Worm (Caenorhabditis elegans): ENCODE measurements around the gene ttr-50.

ttr-50 gene

DNA sequence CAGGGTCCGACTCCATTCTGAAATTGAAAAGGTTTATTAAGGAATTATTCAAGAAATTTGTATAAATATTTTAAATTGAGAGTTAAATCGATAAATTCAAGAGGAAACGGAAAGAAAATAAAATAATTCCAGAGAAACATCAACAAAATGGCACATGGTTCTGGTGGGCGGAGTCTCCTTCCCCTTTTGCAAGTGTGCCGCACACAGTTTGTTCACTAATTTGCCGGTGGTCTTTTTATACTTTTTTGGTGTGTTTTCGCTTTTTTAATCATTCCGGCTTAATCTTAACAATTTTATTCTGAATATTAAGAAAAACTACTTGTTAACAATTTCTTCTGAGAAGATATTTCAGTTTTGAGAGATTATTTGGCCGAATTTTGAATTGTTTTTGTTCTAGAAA is 35.9 kb downstream of the ttr-50 start, which contains the start of the genes ragc-1 and Y24F12A.1:
ragc-1 (minus strand) TSS at position 25 of the 400 bp plus-strand sequence.
Y24F12A.1 (plus strand) TSS at position 346 of the 400 bp plus-strand sequence.
- peak; percentile 69 for TF ChIP-seq ceh-43 (GFP tag; optimal IDR thresholded peaks at IDR 0.05)
- peak; percentile 19 for TF ChIP-seq unc-120 (tag; optimal IDR thresholded peaks at IDR 0.05; ENCODE audit: poor library complexity, severe bottlenecking)
- no peak for TF ChIP-seq nhr-76 (tag; optimal IDR thresholded peaks at IDR 0.05)
- peak; percentile 75 for TF ChIP-seq mep-1 (tag; optimal IDR thresholded peaks at IDR 0.05)
- peak; percentile 57 for TF ChIP-seq M03D4.4 (tag; optimal IDR thresholded peaks at IDR 0.05)
- TF ChIP-seq sptf-1 (tag; optimal IDR thresholded peaks at IDR 0.05) = peak; percentile 58
- TF ChIP-seq nhr-28 (tag; optimal IDR thresholded peaks at IDR 0.05) = no peak
- peak; percentile 12 for TF ChIP-seq nhr-237 (tag; optimal IDR thresholded peaks at IDR 0.05)
- no peak for TF ChIP-seq blmp-1 (tag; optimal IDR thresholded peaks at IDR 0.05)
- TF ChIP-seq nhr-12 (tag; optimal IDR thresholded peaks at IDR 0.05) = no peak
- TF ChIP-seq pha-4 (tag; optimal IDR thresholded peaks at IDR 0.05) = peak; percentile 36
- peak; percentile 40 for TF ChIP-seq ces-1 (GFP tag; optimal IDR thresholded peaks at IDR 0.05)
- no peak for TF ChIP-seq lin-13 (tag; optimal IDR thresholded peaks at IDR 0.05)
- no peak for TF ChIP-seq unc-39 (tag; optimal IDR thresholded peaks at IDR 0.05)
- no peak for TF ChIP-seq mls-2 (tag; optimal IDR thresholded peaks at IDR 0.05)
- peak; percentile 17 for TF ChIP-seq elt-1 (tag; optimal IDR thresholded peaks at IDR 0.05; ENCODE audit: borderline replicate concordance, insufficient read depth)
- TF ChIP-seq ceh-39 (tag; optimal IDR thresholded peaks at IDR 0.05) = no peak
- TF ChIP-seq ceh-83 (GFP tag; optimal IDR thresholded peaks at IDR 0.05) = no peak
- TF ChIP-seq bed-3 (GFP tag; optimal IDR thresholded peaks at IDR 0.05) = peak; percentile 42
- TF ChIP-seq drap-1 (GFP tag; optimal IDR thresholded peaks at IDR 0.05) = no peak
- peak; percentile 10 for TF ChIP-seq flh-1 (GFP tag; optimal IDR thresholded peaks at IDR 0.05)
- TF ChIP-seq lsy-2 (tag; optimal IDR thresholded peaks at IDR 0.05) = peak; percentile 42
- peak; percentile 39 for TF ChIP-seq sem-2 (GFP tag; optimal IDR thresholded peaks at IDR 0.05)
- no peak for TF ChIP-seq ztf-11 (tag; optimal IDR thresholded peaks at IDR 0.05)
- TF ChIP-seq hlh-1 (tag; optimal IDR thresholded peaks at IDR 0.05) = peak; percentile 71
- TF ChIP-seq unc-62 (GFP tag; optimal IDR thresholded peaks at IDR 0.05) = no peak

DNA sequence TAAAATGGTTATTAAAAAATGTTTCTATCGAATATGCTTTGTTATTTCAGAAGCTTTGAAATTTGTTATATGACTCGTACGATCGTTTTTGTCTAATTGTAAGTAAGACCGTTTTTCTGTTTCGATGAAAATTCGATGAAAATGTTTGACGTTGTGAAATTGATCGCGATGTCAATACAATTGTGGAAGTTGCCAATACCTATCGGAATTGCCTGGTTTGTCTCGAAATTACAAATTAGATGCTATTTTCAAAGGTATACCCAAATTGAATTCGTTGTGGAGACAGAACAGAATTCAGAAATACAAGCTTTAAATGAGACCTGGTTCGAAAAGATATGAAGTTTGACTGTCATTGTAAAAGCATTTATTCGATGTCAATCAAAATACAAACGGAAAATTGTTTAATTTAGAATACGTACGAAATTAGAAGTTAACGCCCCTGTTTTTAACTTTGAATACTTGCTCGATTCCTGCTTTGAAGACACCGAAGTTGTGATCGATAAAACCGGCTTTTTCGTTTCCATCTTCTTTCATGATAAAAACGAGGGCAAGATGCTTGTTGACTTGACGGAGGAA is 37.5 kb downstream of the ttr-50 start:
- TF ChIP-seq unc-39 (tag; optimal IDR thresholded peaks at IDR 0.05) (no peak), elt-1 (tag; optimal IDR thresholded peaks at IDR 0.05; ENCODE audit: borderline replicate concordance, insufficient read depth) (no peak), unc-62 (GFP tag; optimal IDR thresholded peaks at IDR 0.05) (no peak), mab-5 (tag; optimal IDR thresholded peaks at IDR 0.05) (no peak), nhr-28 (tag; optimal IDR thresholded peaks at IDR 0.05) (no peak), flh-1 (GFP tag; optimal IDR thresholded peaks at IDR 0.05) (no peak), nhr-2 (tag; optimal IDR thresholded peaks at IDR 0.05) (no peak), lin-32 (GFP tag; optimal IDR thresholded peaks at IDR 0.05) (no peak), nhr-76 (tag; optimal IDR thresholded peaks at IDR 0.05) (no peak), ces-1 (GFP tag; optimal IDR thresholded peaks at IDR 0.05) (no peak), zip-8 (tag; optimal IDR thresholded peaks at IDR 0.05) (no peak), hlh-1 (tag; optimal IDR thresholded peaks at IDR 0.05) (no peak), lin-13 (tag; optimal IDR thresholded peaks at IDR 0.05) (no peak)

DNA sequence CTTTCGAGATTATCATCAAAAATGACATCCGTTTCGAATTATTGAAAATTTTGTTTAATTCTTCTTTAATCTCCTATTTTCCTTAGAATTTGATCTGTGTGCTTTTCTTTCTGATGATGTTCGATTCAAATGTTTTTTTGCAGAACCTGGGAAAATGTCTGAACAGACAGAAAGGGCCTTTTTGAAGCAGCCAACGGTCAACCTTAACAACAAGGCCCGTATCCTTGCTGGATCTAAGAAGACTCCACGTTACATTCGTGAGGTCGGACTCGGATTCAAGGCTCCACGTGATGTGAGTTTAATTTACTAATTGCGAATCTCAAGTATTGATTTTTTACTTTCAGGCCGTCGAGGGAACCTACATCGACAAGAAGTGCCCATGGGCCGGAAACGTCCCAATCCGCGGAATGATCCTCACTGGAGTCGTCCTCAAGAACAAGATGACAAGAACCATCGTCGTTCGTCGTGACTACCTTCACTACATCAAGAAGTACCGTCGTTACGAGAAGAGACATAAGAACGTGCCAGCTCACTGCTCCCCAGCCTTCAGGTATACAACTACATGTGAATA is 38.2 kb downstream of the ttr-50 start, which contains the start of gene rps-11:
rps-11 (plus strand) TSS at position 144 of the 571 bp plus-strand sequence.
- TF ChIP-seq nhr-28 (tag; optimal IDR thresholded peaks at IDR 0.05) = no peak
- no peak for TF ChIP-seq flh-1 (GFP tag; optimal IDR thresholded peaks at IDR 0.05)
- TF ChIP-seq sptf-1 (tag; optimal IDR thresholded peaks at IDR 0.05) = no peak
- TF ChIP-seq unc-120 (tag; optimal IDR thresholded peaks at IDR 0.05; ENCODE audit: poor library complexity, severe bottlenecking) = no peak
- no peak for TF ChIP-seq unc-39 (tag; optimal IDR thresholded peaks at IDR 0.05)
- TF ChIP-seq unc-62 (GFP tag; optimal IDR thresholded peaks at IDR 0.05) = no peak
- TF ChIP-seq elt-1 (tag; optimal IDR thresholded peaks at IDR 0.05; ENCODE audit: borderline replicate concordance, insufficient read depth) = no peak
- no peak for TF ChIP-seq ztf-11 (tag; optimal IDR thresholded peaks at IDR 0.05)
- no peak for TF ChIP-seq lsy-2 (tag; optimal IDR thresholded peaks at IDR 0.05)
- TF ChIP-seq cnd-1 (tag; optimal IDR thresholded peaks at IDR 0.05) = no peak

DNA sequence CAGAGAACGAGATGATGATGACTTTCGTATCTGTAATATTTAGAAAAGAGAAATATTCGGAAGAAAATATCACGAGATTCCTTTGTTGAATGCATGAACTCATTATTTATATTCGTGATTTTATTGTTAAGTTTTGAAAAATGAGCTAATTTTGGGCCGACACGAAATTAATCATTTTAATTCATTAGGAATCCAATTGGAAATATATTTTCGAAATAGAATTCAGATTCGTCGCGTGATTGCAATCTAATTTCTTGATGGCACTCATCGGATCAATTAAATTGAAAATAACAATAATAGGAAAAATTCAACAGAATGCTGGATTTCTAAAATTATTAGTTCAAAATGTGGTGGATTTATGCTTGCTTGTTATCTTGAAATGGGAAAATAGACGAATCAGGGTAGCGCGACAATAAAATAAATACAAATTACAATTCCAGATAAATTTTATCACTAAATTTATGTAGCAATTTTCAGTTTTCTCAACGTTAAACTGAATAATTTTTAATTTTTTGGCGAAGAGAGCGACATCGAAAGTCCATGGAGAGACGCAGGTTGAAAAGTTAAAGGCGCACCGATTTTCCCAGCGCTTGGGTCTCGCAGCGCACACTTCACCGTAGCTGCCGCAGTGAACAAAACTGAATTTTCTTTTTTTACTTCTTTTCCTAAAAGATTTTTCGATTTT is 39.0 kb downstream of the ttr-50 start:
- TF ChIP-seq M03D4.4 (tag; optimal IDR thresholded peaks at IDR 0.05) (peak; percentile 39), unc-39 (tag; optimal IDR thresholded peaks at IDR 0.05) (no peak), tbx-8 (GFP tag; optimal IDR thresholded peaks at IDR 0.05) (no peak), ceh-39 (tag; optimal IDR thresholded peaks at IDR 0.05) (peak; percentile 8), nhr-76 (tag; optimal IDR thresholded peaks at IDR 0.05) (no peak), unc-62 (GFP tag; optimal IDR thresholded peaks at IDR 0.05) (peak; percentile 38), snpc-4 (tag; optimal IDR thresholded peaks at IDR 0.05) (no peak), mep-1 (tag; optimal IDR thresholded peaks at IDR 0.05) (peak; percentile 80), ham-2 (GFP tag; optimal IDR thresholded peaks at IDR 0.05) (no peak), elt-1 (tag; optimal IDR thresholded peaks at IDR 0.05; ENCODE audit: borderline replicate concordance, insufficient read depth) (peak; percentile 18), cnd-1 (tag; optimal IDR thresholded peaks at IDR 0.05) (no peak), sem-2 (GFP tag; optimal IDR thresholded peaks at IDR 0.05) (no peak), nhr-2 (tag; optimal IDR thresholded peaks at IDR 0.05) (no peak), drap-1 (GFP tag; optimal IDR thresholded peaks at IDR 0.05) (peak; percentile 33), ceh-43 (GFP tag; optimal IDR thresholded peaks at IDR 0.05) (no peak), unc-120 (tag; optimal IDR thresholded peaks at IDR 0.05; ENCODE audit: poor library complexity, severe bottlenecking) (peak; percentile 19), mab-5 (tag; optimal IDR thresholded peaks at IDR 0.05) (no peak), hlh-1 (tag; optimal IDR thresholded peaks at IDR 0.05) (peak; percentile 39), mls-2 (tag; optimal IDR thresholded peaks at IDR 0.05) (peak; percentile 32), lin-13 (tag; optimal IDR thresholded peaks at IDR 0.05) (peak; percentile 52), nhr-237 (tag; optimal IDR thresholded peaks at IDR 0.05) (no peak), nhr-12 (tag; optimal IDR thresholded peaks at IDR 0.05) (no peak), ces-1 (GFP tag; optimal IDR thresholded peaks at IDR 0.05) (peak; percentile 22), zip-8 (tag; optimal IDR thresholded peaks at IDR 0.05) (no peak), ceh-83 (GFP tag; optimal IDR thresholded peaks at IDR 0.05) (no peak), bed-3 (GFP tag; optimal IDR thresholded peaks at IDR 0.05) (no peak), nhr-28 (tag; optimal IDR thresholded peaks at IDR 0.05) (no peak), pha-4 (tag; optimal IDR thresholded peaks at IDR 0.05) (peak; percentile 49), ztf-11 (tag; optimal IDR thresholded peaks at IDR 0.05) (no peak), sptf-1 (tag; optimal IDR thresholded peaks at IDR 0.05) (peak; percentile 17), blmp-1 (tag; optimal IDR thresholded peaks at IDR 0.05) (no peak)
